Worm (Caenorhabditis elegans) whole organism, midembryonic: ENCODE measurements around the gene C26G2.2.

ENCODE experiments used
- T22C8.4 ChIP-seq: fragments of 200-800 bp; sonication (Bioruptor generic); IDR thresholded peaks from 2 replicates; pipeline ENCODE4 v1.3.6; 2022; ENCODE audit warnings: missing genetic modification characterization, missing compliant biosample characterization
- cog-1 ChIP-seq: sonication (generic microtip); optimal IDR thresholded peaks from 2 replicates; lab custom pipeline; 2016; ENCODE audit warnings: missing genetic modification characterization, missing compliant biosample characterization
- flt-1 ChIP-seq: fragments of 200-800 bp; sonication (Bioruptor generic); IDR thresholded peaks from 2 replicates; pipeline ENCODE4 v1.3.6; 2022; ENCODE audit warnings: missing genetic modification characterization, missing compliant biosample characterization
- klf-2 ChIP-seq: fragments of 200-800 bp; sonication (Bioruptor generic); conservative IDR thresholded peaks from 2 replicates; pipeline ENCODE4 v1.3.6; 2022; ENCODE audit warnings: missing genetic modification reagents, missing genetic modification characterization, missing compliant biosample characterization
- med-1 ChIP-seq: sonication (generic microtip); optimal IDR thresholded peaks from 2 replicates; lab custom pipeline; 2017; ENCODE audit warnings: missing genetic modification characterization, mild to moderate bottlenecking, missing compliant biosample characterization, antibody characterized with exemption, missing genetic modification reagents; ENCODE audit not compliant: insufficient read depth
- ref-1 ChIP-seq: fragments of 200-800 bp; sonication (Bioruptor generic); conservative IDR thresholded peaks from 2 replicates; pipeline ENCODE4 v1.3.6; 2022; ENCODE audit warnings: missing genetic modification reagents, missing genetic modification characterization, missing compliant biosample characterization
- tab-1 ChIP-seq: fragments of 200-800 bp; sonication (Bioruptor generic); IDR thresholded peaks from 2 replicates; pipeline ENCODE4 v1.3.6; 2022; ENCODE audit warnings: missing genetic modification characterization, missing compliant biosample characterization
- ztf-23 ChIP-seq: fragments of 200-800 bp; sonication (Bioruptor generic); IDR thresholded peaks from 2 replicates; pipeline ENCODE4 v1.3.6; 2022; ENCODE audit warnings: missing genetic modification reagents, missing genetic modification characterization, missing compliant biosample characterization
- ztf-29 ChIP-seq: fragments of 200-800 bp; sonication (Bioruptor generic); IDR thresholded peaks from 2 replicates; pipeline ENCODE4 v1.3.6; 2022; ENCODE audit warnings: missing genetic modification reagents, missing genetic modification characterization, missing compliant biosample characterization

C26G2.2 gene

ce11 chrX:14652058-14652457 lies 12.1 kb upstream of the C26G2.2 start:
- no peak for TF ChIP-seq med-1 (GFP tag; lab: Kevin White, UChicago)
- no peak for TF ChIP-seq flt-1 (GFP tag; lab: Robert Waterston, UW)
- no peak for TF ChIP-seq cog-1 (tag; lab: Kevin White, UChicago)
- no peak for TF ChIP-seq ztf-29 (GFP tag; lab: Robert Waterston, UW)
- TF ChIP-seq ref-1 (GFP tag; lab: Robert Waterston, UW): no peak
- TF ChIP-seq tab-1 (GFP tag; lab: Robert Waterston, UW): no peak
- TF ChIP-seq ztf-23 (GFP tag; lab: Robert Waterston, UW): no peak
- no peak for TF ChIP-seq klf-2 (GFP tag; lab: Robert Waterston, UW)
- no peak for TF ChIP-seq T22C8.4

ce11 chrX:14653486-14653885 lies 10.6 kb upstream of the C26G2.2 start:
- TF ChIP-seq ztf-23 (GFP tag; lab: Robert Waterston, UW): no peak
- TF ChIP-seq klf-2 (GFP tag; lab: Robert Waterston, UW): no peak

- TF ChIP-seq ztf-23 (GFP tag; lab: Robert Waterston, UW) (no peak), T22C8.4 (no peak), flt-1 (GFP tag; lab: Robert Waterston, UW) (no peak), klf-2 (GFP tag; lab: Robert Waterston, UW) (no peak), med-1 (GFP tag; lab: Kevin White, UChicago) (no peak), cog-1 (tag; lab: Kevin White, UChicago) (no peak), ztf-29 (GFP tag; lab: Robert Waterston, UW) (no peak), ref-1 (GFP tag; lab: Robert Waterston, UW) (no peak), tab-1 (GFP tag; lab: Robert Waterston, UW) (no peak)
Measured at ce11 chrX:14654668-14655067, 9.5 kb upstream of the C26G2.2 start, which contains the start of gene syg-2. Gene syg-2 (plus strand): TSS chrX:14654968.

- TF ChIP-seq ztf-29 (GFP tag; lab: Robert Waterston, UW) (no peak), flt-1 (GFP tag; lab: Robert Waterston, UW) (no peak)
Measured at ce11 chrX:14657445-14657844, 6.7 kb upstream of the C26G2.2 start.

ce11 chrX:14659454-14659853 lies 4.7 kb upstream of the C26G2.2 start:
- TF ChIP-seq ref-1 (GFP tag; lab: Robert Waterston, UW): no peak
- no peak for TF ChIP-seq med-1 (GFP tag; lab: Kevin White, UChicago)
- no peak for TF ChIP-seq cog-1 (tag; lab: Kevin White, UChicago)

- TF ChIP-seq ztf-29 (GFP tag; lab: Robert Waterston, UW): no peak
- TF ChIP-seq klf-2 (GFP tag; lab: Robert Waterston, UW): no peak
- no peak for TF ChIP-seq T22C8.4
- no peak for TF ChIP-seq med-1 (GFP tag; lab: Kevin White, UChicago)
- TF ChIP-seq cog-1 (tag; lab: Kevin White, UChicago): no peak
- TF ChIP-seq tab-1 (GFP tag; lab: Robert Waterston, UW): no peak
- TF ChIP-seq ref-1 (GFP tag; lab: Robert Waterston, UW): no peak
- TF ChIP-seq ztf-23 (GFP tag; lab: Robert Waterston, UW): no peak
- TF ChIP-seq flt-1 (GFP tag; lab: Robert Waterston, UW): no peak
Measured at ce11 chrX:14661918-14662317, 2.2 kb upstream of the C26G2.2 start.

- TF ChIP-seq ztf-23 (GFP tag; lab: Robert Waterston, UW) (no peak), tab-1 (GFP tag; lab: Robert Waterston, UW) (no peak), flt-1 (GFP tag; lab: Robert Waterston, UW) (no peak), cog-1 (tag; lab: Kevin White, UChicago) (no peak), ztf-29 (GFP tag; lab: Robert Waterston, UW) (no peak), med-1 (GFP tag; lab: Kevin White, UChicago) (no peak), klf-2 (GFP tag; lab: Robert Waterston, UW) (no peak), T22C8.4 (no peak), ref-1 (GFP tag; lab: Robert Waterston, UW) (no peak)
Measured at ce11 chrX:14662460-14662859, 1.7 kb upstream of the C26G2.2 start.

- TF ChIP-seq klf-2 (GFP tag; lab: Robert Waterston, UW) (no peak), med-1 (GFP tag; lab: Kevin White, UChicago) (no peak), ztf-23 (GFP tag; lab: Robert Waterston, UW) (no peak), ref-1 (GFP tag; lab: Robert Waterston, UW) (no peak), ztf-29 (GFP tag; lab: Robert Waterston, UW) (no peak), flt-1 (GFP tag; lab: Robert Waterston, UW) (no peak), tab-1 (GFP tag; lab: Robert Waterston, UW) (no peak), cog-1 (tag; lab: Kevin White, UChicago) (no peak), T22C8.4 (no peak)
Measured at ce11 chrX:14671300-14671699, 7.2 kb downstream of the C26G2.2 start.

- no peak for TF ChIP-seq med-1 (GFP tag; lab: Kevin White, UChicago)
- no peak for TF ChIP-seq T22C8.4
- TF ChIP-seq ref-1 (GFP tag; lab: Robert Waterston, UW): no peak
- TF ChIP-seq cog-1 (tag; lab: Kevin White, UChicago): no peak
- TF ChIP-seq ztf-29 (GFP tag; lab: Robert Waterston, UW): no peak
- no peak for TF ChIP-seq tab-1 (GFP tag; lab: Robert Waterston, UW)
- TF ChIP-seq ztf-23 (GFP tag; lab: Robert Waterston, UW): no peak
- TF ChIP-seq klf-2 (GFP tag; lab: Robert Waterston, UW): no peak
- TF ChIP-seq flt-1 (GFP tag; lab: Robert Waterston, UW): no peak
Measured at ce11 chrX:14674028-14674427, 9.9 kb downstream of the C26G2.2 start, which contains the start of gene slt-1. Gene slt-1 (plus strand): TSS chrX:14674328.

- TF ChIP-seq tab-1 (GFP tag; lab: Robert Waterston, UW): no peak
- TF ChIP-seq T22C8.4: no peak
- no peak for TF ChIP-seq ztf-23 (GFP tag; lab: Robert Waterston, UW)
- no peak for TF ChIP-seq med-1 (GFP tag; lab: Kevin White, UChicago)
- no peak for TF ChIP-seq klf-2 (GFP tag; lab: Robert Waterston, UW)
- TF ChIP-seq ztf-29 (GFP tag; lab: Robert Waterston, UW): no peak
- no peak for TF ChIP-seq cog-1 (tag; lab: Kevin White, UChicago)
- no peak for TF ChIP-seq ref-1 (GFP tag; lab: Robert Waterston, UW)
- no peak for TF ChIP-seq flt-1 (GFP tag; lab: Robert Waterston, UW)
Measured at ce11 chrX:14678983-14679382, 14.9 kb downstream of the C26G2.2 start.
